Fruit fly (Drosophila melanogaster): ENCODE results near the gene Msp300.

The Msp300 gene

dm6 chr2L:5209244-5210144, 108.8 kb downstream of the Msp300 start (continued):
- TF ChIP-seq CG13424 (tag; optimal IDR thresholded peaks at IDR 0.05): peak; percentile 11

dm6 chr2L:5210145-5210504, 109.4 kb downstream of the Msp300 start, which contains the start of gene Cyp28d1:
Cyp28d1 (plus strand) TSS chr2L:5210460.
- TF ChIP-seq CG3995 (GFP tag; optimal IDR thresholded peaks at IDR 0.05) (no peak), Hand (GFP tag; optimal IDR thresholded peaks at IDR 0.05) (peak; percentile 11), Asciz (GFP tag; optimal IDR thresholded peaks at IDR 0.05) (no peak), CG2120 (GFP tag; optimal IDR thresholded peaks at IDR 0.05) (peak; percentile 4), zf30C (GFP tag; optimal IDR thresholded peaks at IDR 0.05) (no peak), Neu2 (GFP tag; optimal IDR thresholded peaks at IDR 0.05; ENCODE audit: borderline replicate concordance) (no peak), CHES-1-like (GFP tag; optimal IDR thresholded peaks at IDR 0.05) (peak; percentile 4)

dm6 chr2L:5210946-5211345, 110.3 kb downstream of the Msp300 start:
- no peak for TF ChIP-seq CG4854 (GFP tag; optimal IDR thresholded peaks at IDR 0.05)
- no peak for TF ChIP-seq Nf-YC (tag; optimal IDR thresholded peaks at IDR 0.05)
- TF ChIP-seq CG43689 (GFP tag; IDR thresholded peaks at IDR 0.05): peak; percentile 15; the same call in 1 of the 2 replicates
- no peak for TF ChIP-seq BEAF-32 (GFP tag; optimal IDR thresholded peaks at IDR 0.05)
- TF ChIP-seq unc-4 (GFP tag; IDR thresholded peaks at IDR 0.05; ENCODE audit: partially characterized antibody): no peak
- TF ChIP-seq sug (tag; optimal IDR thresholded peaks at IDR 0.05): peak; percentile 81
- TF ChIP-seq inv (GFP tag; IDR thresholded peaks at IDR 0.05; ENCODE audit: partially characterized antibody): 0 out of 2 replicates have a peak, but pooled peaks have one; percentile 14
- TF ChIP-seq eve (GFP tag; optimal IDR thresholded peaks at IDR 0.05): no peak

DNA sequence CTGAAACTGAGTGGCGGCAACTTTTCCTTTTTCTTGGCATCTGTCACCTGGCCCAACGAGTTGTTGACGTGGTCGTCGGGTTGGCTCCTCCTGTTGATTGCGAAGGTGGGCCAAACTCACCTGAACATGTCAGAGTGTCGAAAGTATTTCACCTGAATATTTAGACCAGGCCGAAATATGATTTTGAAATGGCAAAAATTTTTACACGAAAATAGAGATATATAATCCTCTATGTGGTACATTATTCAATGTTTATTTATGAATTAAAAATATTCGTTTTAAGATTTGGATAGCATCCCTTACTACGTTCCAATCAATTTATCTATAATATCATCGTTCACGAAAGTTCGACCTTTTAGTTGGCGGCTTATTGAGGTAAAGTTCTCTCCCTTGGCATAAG, 114.3 kb downstream of the Msp300 start, which contains the start of gene CG7742:
CG7742 (minus strand) TSS at position 101 of the 400 bp plus-strand sequence.
- TF ChIP-seq CG3726 (GFP tag; IDR thresholded peaks at IDR 0.05): no peak
- no peak for TF ChIP-seq CG16815 (GFP tag; optimal IDR thresholded peaks at IDR 0.05)
- no peak for TF ChIP-seq Hey (tag; optimal IDR thresholded peaks at IDR 0.05)
- no peak for TF ChIP-seq amos (GFP tag; IDR thresholded peaks at IDR 0.05; ENCODE audit: partially characterized antibody)
- no peak for TF ChIP-seq CG6683 (GFP tag; optimal IDR thresholded peaks at IDR 0.05)
- TF ChIP-seq peb (GFP tag; IDR thresholded peaks at IDR 0.05): no peak
- TF ChIP-seq nerfin-1 (tag; optimal IDR thresholded peaks at IDR 0.05): no peak
- TF ChIP-seq Fer2 (tag; optimal IDR thresholded peaks at IDR 0.05): no peak
- TF ChIP-seq CG4730 (GFP tag; IDR thresholded peaks at IDR 0.05): no peak
- TF ChIP-seq en (GFP tag; optimal IDR thresholded peaks at IDR 0.05): no peak
- TF ChIP-seq CG10431 (GFP tag; optimal IDR thresholded peaks at IDR 0.05): no peak
- TF ChIP-seq CG6854 (GFP tag; optimal IDR thresholded peaks at IDR 0.05): no peak
- no peak for TF ChIP-seq dysf (GFP tag; IDR thresholded peaks at IDR 0.05)
- no peak for TF ChIP-seq Dp (GFP tag; optimal IDR thresholded peaks at IDR 0.05)

- TF ChIP-seq D19B (GFP tag; optimal IDR thresholded peaks at IDR 0.05): no peak
- no peak for TF ChIP-seq Drgx (GFP tag; IDR thresholded peaks at IDR 0.05)
- TF ChIP-seq CG12219 (GFP tag; optimal IDR thresholded peaks at IDR 0.05): no peak
- TF ChIP-seq amos (GFP tag; IDR thresholded peaks at IDR 0.05; ENCODE audit: partially characterized antibody): no peak
- TF ChIP-seq CG17359 (tag; optimal IDR thresholded peaks at IDR 0.05): no peak
- no peak for TF ChIP-seq CG11456 (GFP tag; IDR thresholded peaks at IDR 0.05)
- no peak for TF ChIP-seq az2 (GFP tag; optimal IDR thresholded peaks at IDR 0.05)
- no peak for TF ChIP-seq sima (GFP tag; optimal IDR thresholded peaks at IDR 0.05)
- TF ChIP-seq tup (GFP tag; optimal IDR thresholded peaks at IDR 0.05): no peak
- no peak for TF ChIP-seq CG14965 (GFP tag; optimal IDR thresholded peaks at IDR 0.05; ENCODE audit: borderline replicate concordance)
- no peak for TF ChIP-seq al (GFP tag; IDR thresholded peaks at IDR 0.05)
- no peak for TF ChIP-seq dan (GFP tag; IDR thresholded peaks at IDR 0.05)
- TF ChIP-seq klu (GFP tag; IDR thresholded peaks at IDR 0.05): no peak
- no peak for TF ChIP-seq sisA (GFP tag; IDR thresholded peaks at IDR 0.05)
- TF ChIP-seq cad (GFP tag; optimal IDR thresholded peaks at IDR 0.05): no peak
These were observed 115.8 kb downstream of the Msp300 start, which contains the start of the genes CG14034 and TpnC25D for dm6 chr2L:5216442-5216841. CG14034 (minus strand) TSS chr2L:5216542. TpnC25D (plus strand) TSS chr2L:5216701.

Data from whole organism, embryonic.